Fruit fly (Drosophila melanogaster) whole organism, embryonic: ENCODE data around the gene mora.

ENCODE experiments used
- Atf-2 ChIP-seq: fragments of 200-800 bp; sonication (Bioruptor generic); optimal IDR thresholded peaks from 2 replicates; lab custom pipeline; 2016; ENCODE audit warnings: missing biosample characterization, missing genetic modification characterization
- Atf3 ChIP-seq: fragments of 200-800 bp; sonication (Bioruptor generic); optimal IDR thresholded peaks from 3 replicates; lab custom pipeline; 2016; ENCODE audit warnings: missing biosample characterization, missing genetic modification characterization
- Bteb2 ChIP-seq: fragments of 200-800 bp; sonication (Bioruptor generic); optimal IDR thresholded peaks from 2 replicates; lab custom pipeline; 2016; ENCODE audit warnings: missing biosample characterization, missing genetic modification characterization
- CG10543 ChIP-seq: fragments of 200-800 bp; sonication (Bioruptor generic); optimal IDR thresholded peaks from 3 replicates; lab custom pipeline; 2017; ENCODE audit warnings: missing biosample characterization, mild to moderate bottlenecking, missing genetic modification characterization, moderate library complexity
- CG11504 ChIP-seq: fragments of 200-800 bp; sonication (Bioruptor generic); optimal IDR thresholded peaks from 3 replicates; lab custom pipeline; 2019; ENCODE audit warnings: missing biosample characterization, mild to moderate bottlenecking, missing genetic modification characterization, moderate library complexity
- CG15601 ChIP-seq: fragments of 200-800 bp; sonication (Bioruptor generic); optimal IDR thresholded peaks from 3 replicates; lab custom pipeline; 2019; ENCODE audit warnings: missing biosample characterization, mild to moderate bottlenecking, missing genetic modification characterization, moderate library complexity
- CG16815 ChIP-seq: fragments of 200-800 bp; sonication (Bioruptor generic); optimal IDR thresholded peaks from 3 replicates; lab custom pipeline; 2017; ENCODE audit warnings: missing biosample characterization, mild to moderate bottlenecking, missing genetic modification characterization
- CG17328 ChIP-seq: fragments of 200-800 bp; sonication (Bioruptor generic); IDR thresholded peaks from 2 replicates; pipeline ENCODE4 v1.3.6; 2022; ENCODE audit warnings: missing biosample characterization, missing genetic modification characterization
- CG17361 ChIP-seq: fragments of 200-800 bp; sonication (Bioruptor generic); IDR thresholded peaks from 3 replicates; pipeline ENCODE4 v1.3.6; 2022; ENCODE audit warnings: missing biosample characterization, missing genetic modification characterization
- CG18764 ChIP-seq: fragments of 200-800 bp; sonication (Bioruptor generic); optimal IDR thresholded peaks from 3 replicates; lab custom pipeline; 2016; ENCODE audit warnings: missing biosample characterization, missing genetic modification characterization
- CG2889 ChIP-seq: fragments of 200-800 bp; sonication (Bioruptor generic); IDR thresholded peaks from 3 replicates; pipeline ENCODE4 v1.3.6; 2022; ENCODE audit warnings: missing biosample characterization, missing genetic modification characterization
- CG31365 ChIP-seq: fragments of 200-800 bp; sonication (Bioruptor generic); optimal IDR thresholded peaks from 2 replicates; lab custom pipeline; 2018; ENCODE audit warnings: missing biosample characterization, mild to moderate bottlenecking, missing genetic modification characterization
- CG32772 ChIP-seq: fragments of 200-800 bp; sonication (Bioruptor generic); IDR thresholded peaks from 2 replicates; pipeline ENCODE4 v1.3.6; 2022; ENCODE audit warnings: missing biosample characterization, missing genetic modification characterization
- CG34422 ChIP-seq: fragments of 200-800 bp; sonication (Bioruptor generic); IDR thresholded peaks from 3 replicates; pipeline ENCODE4 v1.3.6; 2022; ENCODE audit warnings: missing biosample characterization, missing genetic modification characterization
- CG3995 ChIP-seq: fragments of 200-800 bp; sonication (Bioruptor generic); optimal IDR thresholded peaks from 3 replicates; lab custom pipeline; 2016; ENCODE audit warnings: missing biosample characterization, missing genetic modification characterization
- CG4282 ChIP-seq: fragments of 200-800 bp; sonication (Bioruptor generic); optimal IDR thresholded peaks from 2 replicates; lab custom pipeline; 2016; ENCODE audit warnings: missing biosample characterization, missing genetic modification characterization
- CG6175 ChIP-seq: fragments of 200-800 bp; sonication (Bioruptor generic); IDR thresholded peaks from 3 replicates; pipeline ENCODE4 v1.3.6; 2022; ENCODE audit warnings: missing biosample characterization, missing genetic modification characterization
- CG6272 ChIP-seq: fragments of 200-800 bp; sonication (Bioruptor generic); IDR thresholded peaks from 2 replicates; pipeline ENCODE4 v1.3.6; 2022; ENCODE audit warnings: missing biosample characterization, missing genetic modification characterization
- CHES-1-like ChIP-seq: fragments of 200-800 bp; sonication (Bioruptor generic); optimal IDR thresholded peaks from 2 replicates; lab custom pipeline; 2016; ENCODE audit warnings: missing biosample characterization, missing genetic modification characterization
- Dad ChIP-seq: fragments of 200-800 bp; sonication (Bioruptor generic); optimal IDR thresholded peaks from 3 replicates; lab custom pipeline; 2016; ENCODE audit warnings: missing biosample characterization, missing genetic modification characterization
- Dll ChIP-seq: fragments of 200-800 bp; sonication (Bioruptor generic); IDR thresholded peaks from 4 replicates; pipeline ENCODE4 v1.3.6; 2022; ENCODE audit warnings: missing biosample characterization, missing genetic modification characterization; ENCODE audit not compliant: partially characterized antibody
- Eip74EF ChIP-seq, 2 experiments: fragments of 200-800 bp in 1 of 2; fragments of >200 bp in 1 of 2; sonication (Bioruptor generic) in 1 of 2; optimal IDR thresholded peaks; 2 replicates each; lab custom pipeline; 2017 to 2019; ENCODE audit warnings: missing biosample characterization in 2 of 2, missing genetic modification characterization in 2 of 2, mild to moderate bottlenecking in 1 of 2, moderate library complexity in 1 of 2
- Hey ChIP-seq: fragments of 200-800 bp; sonication (Bioruptor generic); optimal IDR thresholded peaks from 3 replicates; lab custom pipeline; 2018; ENCODE audit warnings: missing biosample characterization, mild to moderate bottlenecking, missing genetic modification characterization
- Hmx ChIP-seq: fragments of 200-800 bp; sonication (Bioruptor generic); optimal IDR thresholded peaks from 2 replicates; lab custom pipeline; 2016; ENCODE audit warnings: missing biosample characterization, missing genetic modification characterization
- Lim3 ChIP-seq: fragments of 200-800 bp; sonication (Bioruptor generic); IDR thresholded peaks from 2 replicates; pipeline ENCODE4 v1.3.6; 2022; ENCODE audit warnings: missing biosample characterization, missing genetic modification characterization
- Med ChIP-seq: fragments of 200-800 bp; sonication (Bioruptor generic); peaks from one replicate; lab custom pipeline; 2016; ENCODE audit warnings: missing biosample characterization, missing genetic modification characterization, mild to moderate bottlenecking, inconsistent platforms, moderate library complexity
- Mes4 ChIP-seq: fragments of 200-800 bp; sonication (Bioruptor generic); optimal IDR thresholded peaks from 2 replicates; lab custom pipeline; 2016; ENCODE audit warnings: missing biosample characterization, missing genetic modification characterization
- NFAT ChIP-seq: fragments of 200-800 bp; sonication (Bioruptor generic); IDR thresholded peaks from 2 replicates; pipeline ENCODE4 v1.3.6; 2022; ENCODE audit warnings: missing biosample characterization, missing genetic modification characterization
- Neu2 ChIP-seq: fragments of 200-800 bp; sonication (Bioruptor generic); optimal IDR thresholded peaks from 3 replicates; lab custom pipeline; 2016; ENCODE audit warnings: missing biosample characterization, missing genetic modification characterization, borderline replicate concordance
- ac ChIP-seq: fragments of 200-800 bp; sonication (Bioruptor generic); optimal IDR thresholded peaks from 3 replicates; lab custom pipeline; 2017; ENCODE audit warnings: missing biosample characterization, mild to moderate bottlenecking, missing genetic modification characterization
- ap ChIP-seq: fragments of 200-800 bp; sonication (Bioruptor generic); IDR thresholded peaks from 2 replicates; pipeline ENCODE4 v1.3.6; 2022; ENCODE audit warnings: missing biosample characterization, missing genetic modification characterization
- bowl ChIP-seq: fragments of 200-800 bp; sonication (Bioruptor generic); IDR thresholded peaks from 2 replicates; pipeline ENCODE4 v1.3.6; 2022; ENCODE audit warnings: missing biosample characterization, missing genetic modification characterization
- cas ChIP-seq: fragments of 200-800 bp; sonication (Bioruptor generic); IDR thresholded peaks from 2 replicates; pipeline ENCODE4 v1.3.6; 2022; ENCODE audit warnings: missing biosample characterization, missing genetic modification characterization
- chm ChIP-seq: fragments of 200-800 bp; sonication (Bioruptor generic); IDR thresholded peaks from 2 replicates; pipeline ENCODE4 v1.3.6; 2022; ENCODE audit warnings: missing biosample characterization, missing genetic modification characterization
- chn ChIP-seq: fragments of 200-800 bp; sonication (Bioruptor generic); optimal IDR thresholded peaks from 2 replicates; lab custom pipeline; 2016; ENCODE audit warnings: missing biosample characterization, missing genetic modification characterization
- ci ChIP-seq: fragments of 200-800 bp; sonication (Bioruptor generic); IDR thresholded peaks from 3 replicates; pipeline ENCODE4 v1.3.6; 2022; ENCODE audit warnings: missing biosample characterization, missing genetic modification characterization
- crol ChIP-seq: fragments of 200-800 bp; sonication (Bioruptor generic); IDR thresholded peaks from 2 replicates; pipeline ENCODE4 v1.3.6; 2022; ENCODE audit warnings: missing biosample characterization, missing genetic modification characterization
- dysf ChIP-seq: fragments of 200-800 bp; sonication (Bioruptor generic); IDR thresholded peaks from 3 replicates; pipeline ENCODE4 v1.3.6; 2022; ENCODE audit warnings: missing biosample characterization, missing genetic modification characterization
- fd64A ChIP-seq: fragments of 200-800 bp; sonication (Bioruptor generic); optimal IDR thresholded peaks from 3 replicates; lab custom pipeline; 2018; ENCODE audit warnings: missing biosample characterization, mild to moderate bottlenecking, missing genetic modification characterization
- gfzf ChIP-seq: fragments of 200-800 bp; sonication (Bioruptor generic); optimal IDR thresholded peaks from 2 replicates; lab custom pipeline; 2016; ENCODE audit warnings: missing biosample characterization, mild to moderate bottlenecking, missing genetic modification characterization, moderate library complexity
- gsb ChIP-seq: fragments of 200-800 bp; sonication (Bioruptor generic); IDR thresholded peaks from 2 replicates; pipeline ENCODE4 v1.3.6; 2022; ENCODE audit warnings: missing biosample characterization, missing genetic modification characterization
- h ChIP-seq: fragments of >200 bp; optimal IDR thresholded peaks from 2 replicates; lab custom pipeline; 2017
- hbn ChIP-seq: fragments of 200-800 bp; sonication (Bioruptor generic); IDR thresholded peaks from 2 replicates; pipeline ENCODE4 v1.3.6; 2022; ENCODE audit warnings: missing biosample characterization, missing genetic modification characterization; ENCODE audit not compliant: partially characterized antibody
- ken ChIP-seq: fragments of 200-800 bp; sonication (Bioruptor generic); IDR thresholded peaks from 3 replicates; pipeline ENCODE4 v1.3.6; 2022; ENCODE audit warnings: missing biosample characterization, missing genetic modification characterization
- lilli ChIP-seq: fragments of 200-800 bp; sonication (Bioruptor generic); optimal IDR thresholded peaks from 3 replicates; lab custom pipeline; 2016; ENCODE audit warnings: missing biosample characterization, missing genetic modification characterization
- nerfin-2 ChIP-seq: fragments of 200-800 bp; sonication (Bioruptor generic); IDR thresholded peaks from 2 replicates; pipeline ENCODE4 v1.3.6; 2022; ENCODE audit warnings: missing biosample characterization, missing genetic modification characterization; ENCODE audit not compliant: partially characterized antibody
- phol ChIP-seq: fragments of 200-800 bp; sonication (Bioruptor generic); optimal IDR thresholded peaks from 3 replicates; lab custom pipeline; 2018; ENCODE audit warnings: missing biosample characterization, mild to moderate bottlenecking, missing genetic modification characterization, moderate library complexity
- so ChIP-seq: fragments of 200-800 bp; sonication (Bioruptor generic); IDR thresholded peaks from 3 replicates; pipeline ENCODE4 v1.3.6; 2022; ENCODE audit warnings: missing biosample characterization, missing genetic modification characterization
- trem ChIP-seq: fragments of 200-800 bp; optimal IDR thresholded peaks from 3 replicates; lab custom pipeline; 2019; ENCODE audit warnings: missing biosample characterization, mild to moderate bottlenecking, missing genetic modification characterization, moderate library complexity
- vnd ChIP-seq: fragments of 200-800 bp; sonication (Bioruptor generic); IDR thresholded peaks from 3 replicates; pipeline ENCODE4 v1.3.6; 2022; ENCODE audit warnings: missing biosample characterization, missing genetic modification characterization; ENCODE audit not compliant: partially characterized antibody
- wor ChIP-seq: fragments of 200-800 bp; sonication (Bioruptor generic); IDR thresholded peaks from 2 replicates; pipeline ENCODE4 v1.3.6; 2022; ENCODE audit warnings: missing biosample characterization, missing genetic modification characterization
- yki ChIP-seq: fragments of >200 bp; optimal IDR thresholded peaks from 3 replicates; lab custom pipeline; 2018
- zf30C ChIP-seq: fragments of 200-800 bp; sonication (Bioruptor generic); optimal IDR thresholded peaks from 3 replicates; lab custom pipeline; 2018; ENCODE audit warnings: missing biosample characterization, mild to moderate bottlenecking, missing genetic modification characterization
- zfh2 ChIP-seq: fragments of 200-800 bp; sonication (Bioruptor generic); optimal IDR thresholded peaks from 2 replicates; lab custom pipeline; 2016; ENCODE audit warnings: missing biosample characterization, missing genetic modification characterization

mora gene

dm6 chr3R:24148838-24149237, 37.3 kb upstream of the mora start, which contains the start of gene Slimp (continued):
- TF ChIP-seq NFAT (GFP tag; lab: Robert Waterston, UW) (no peak), CG2889 (GFP tag; lab: Robert Waterston, UW) (no peak), crol (no peak), hbn (GFP tag; lab: Robert Waterston, UW) (no peak), Hey (tag; lab: Kevin White, UChicago) (no peak), CG16815 (GFP tag; lab: Kevin White, UChicago) (no peak), Mes4 (GFP tag; lab: Kevin White, UChicago) (no peak), nerfin-2 (GFP tag; lab: Robert Waterston, UW) (no peak), yki (lab: Kevin White, UChicago) (no peak), zfh2 (GFP tag; lab: Kevin White, UChicago) (no peak), Med (GFP tag; lab: Kevin White, UChicago) (peak; percentile 38), wor (no peak), CG6272 (no peak), so (GFP tag; lab: Robert Waterston, UW) (no peak), phol (tag; lab: Kevin White, UChicago) (peak; percentile 32), CG3995 (GFP tag; lab: Kevin White, UChicago) (no peak), CHES-1-like (peak; percentile 2), CG32772 (GFP tag; lab: Robert Waterston, UW) (no peak), ken (GFP tag; lab: Robert Waterston, UW) (no peak), dysf (GFP tag; lab: Robert Waterston, UW) (no peak), gsb (GFP tag; lab: Robert Waterston, UW) (no peak), Atf-2 (GFP tag; lab: Kevin White, UChicago) (no peak), CG17328 (GFP tag; lab: Robert Waterston, UW) (no peak), chm (GFP tag; lab: Robert Waterston, UW) (no peak), vnd (GFP tag; lab: Robert Waterston, UW) (no peak), lilli (GFP tag; lab: Kevin White, UChicago) (peak; percentile 25), Atf3 (no peak), CG31365 (tag; lab: Kevin White, UChicago) (no peak), Bteb2 (no peak), CG6175 (no peak), chn (GFP tag; lab: Kevin White, UChicago) (no peak), CG4282 (GFP tag; lab: Kevin White, UChicago) (no peak), ci (GFP tag; lab: Robert Waterston, UW) (no peak), ap (GFP tag; lab: Robert Waterston, UW) (no peak), trem (tag; lab: Kevin White, UChicago) (peak; percentile 28), CG15601 (tag; lab: Kevin White, UChicago) (no peak), h (lab: Kevin White, UChicago) (no peak), ac (GFP tag; lab: Kevin White, UChicago) (no peak), zf30C (GFP tag; lab: Kevin White, UChicago) (no peak), CG17361 (GFP tag; lab: Robert Waterston, UW) (0 out of 3 replicates have a peak, but pooled peaks have one; percentile 32), CG11504 (peak; percentile 33), Dll (GFP tag; lab: Robert Waterston, UW) (peak; percentile 52; the same call in 1 of the 4 replicates), Eip74EF (GFP tag; optimal IDR thresholded peaks at IDR 0.05; lab: Kevin White, UChicago) (no peak), CG34422 (GFP tag; lab: Robert Waterston, UW) (peak; percentile 49; the same call in 1 of the 3 replicates), gfzf (GFP tag; lab: Kevin White, UChicago) (no peak), Neu2 (GFP tag; lab: Kevin White, UChicago) (no peak), Lim3 (no peak), cas (GFP tag; lab: Robert Waterston, UW) (no peak), bowl (GFP tag; lab: Robert Waterston, UW) (no peak), CG10543 (GFP tag; lab: Kevin White, UChicago) (no peak), Hmx (GFP tag; lab: Kevin White, UChicago) (no peak), fd64A (no peak), CG18764 (no peak), Dad (no peak)
